Fruit fly (Drosophila melanogaster) whole organism, embryonic: ENCODE data around the gene CG33172.
A peak's percentile ranks its signal among the peaks of the same experiment; 100 is the strongest.

Experiments
- C15 ChIP-seq: fragments of 200-800 bp; sonication (Bioruptor generic); IDR thresholded peaks from 3 replicates; pipeline ENCODE4 v1.3.6; 2022; ENCODE audit warnings: missing biosample characterization, missing genetic modification characterization
- CG10462 ChIP-seq: fragments of 200-800 bp; sonication (Bioruptor generic); optimal IDR thresholded peaks from 2 replicates; lab custom pipeline; 2016; ENCODE audit warnings: missing biosample characterization, missing genetic modification characterization
- CG10654 ChIP-seq: fragments of 200-800 bp; sonication (Bioruptor generic); optimal IDR thresholded peaks from 2 replicates; lab custom pipeline; 2016; ENCODE audit warnings: missing biosample characterization, missing genetic modification characterization
- CG11093 ChIP-seq: fragments of 200-800 bp; sonication (Bioruptor generic); IDR thresholded peaks from 3 replicates; pipeline ENCODE4 v1.3.6; 2022; ENCODE audit warnings: missing biosample characterization, missing genetic modification characterization
- CG13894 ChIP-seq: fragments of 200-800 bp; sonication (Bioruptor generic); optimal IDR thresholded peaks from 3 replicates; lab custom pipeline; 2018; ENCODE audit warnings: missing biosample characterization, mild to moderate bottlenecking, missing genetic modification characterization, moderate library complexity
- CG17361 ChIP-seq: fragments of 200-800 bp; sonication (Bioruptor generic); IDR thresholded peaks from 3 replicates; pipeline ENCODE4 v1.3.6; 2022; ENCODE audit warnings: missing biosample characterization, missing genetic modification characterization
- CG2116 ChIP-seq: fragments of 200-800 bp; sonication (Bioruptor generic); optimal IDR thresholded peaks from 3 replicates; lab custom pipeline; 2018; ENCODE audit warnings: missing biosample characterization, mild to moderate bottlenecking, missing genetic modification characterization
- CG2129 ChIP-seq: fragments of 200-800 bp; sonication (Bioruptor generic); IDR thresholded peaks from 2 replicates; pipeline ENCODE4 v1.3.6; 2022; ENCODE audit warnings: missing biosample characterization, missing genetic modification characterization; ENCODE audit not compliant: partially characterized antibody
- CG2875 ChIP-seq: fragments of 200-800 bp; sonication (Bioruptor generic); optimal IDR thresholded peaks from 2 replicates; lab custom pipeline; 2017; ENCODE audit warnings: missing biosample characterization, mild to moderate bottlenecking, missing genetic modification characterization, missing genetic modification reagents
- CG30020 ChIP-seq: fragments of 200-800 bp; optimal IDR thresholded peaks from 2 replicates; lab custom pipeline; 2019; ENCODE audit warnings: missing biosample characterization, mild to moderate bottlenecking, missing genetic modification characterization, moderate library complexity
- CG34422 ChIP-seq: fragments of 200-800 bp; sonication (Bioruptor generic); IDR thresholded peaks from 3 replicates; pipeline ENCODE4 v1.3.6; 2022; ENCODE audit warnings: missing biosample characterization, missing genetic modification characterization
- CG3838 ChIP-seq: fragments of 200-800 bp; sonication (Bioruptor generic); optimal IDR thresholded peaks from 3 replicates; lab custom pipeline; 2016; ENCODE audit warnings: missing biosample characterization, missing genetic modification characterization
- CG7786 ChIP-seq: fragments of 200-800 bp; sonication (Bioruptor generic); optimal IDR thresholded peaks from 2 replicates; lab custom pipeline; 2016; ENCODE audit warnings: missing biosample characterization, missing genetic modification characterization
- CG8089 ChIP-seq: fragments of 200-800 bp; sonication (Bioruptor generic); optimal IDR thresholded peaks from 3 replicates; lab custom pipeline; 2016; ENCODE audit warnings: missing biosample characterization, missing genetic modification characterization
- CG9609 ChIP-seq: fragments of 200-800 bp; sonication (Bioruptor generic); optimal IDR thresholded peaks from 3 replicates; lab custom pipeline; 2016; ENCODE audit warnings: missing biosample characterization, missing genetic modification characterization
- CG9876 ChIP-seq: fragments of 200-800 bp; sonication (Bioruptor generic); optimal IDR thresholded peaks from 2 replicates; lab custom pipeline; 2016; ENCODE audit warnings: missing biosample characterization, missing genetic modification characterization
- CoRest ChIP-seq: fragments of 200-800 bp; sonication (Bioruptor generic); optimal IDR thresholded peaks from 3 replicates; lab custom pipeline; 2018; ENCODE audit warnings: missing biosample characterization, mild to moderate bottlenecking, missing genetic modification characterization, moderate library complexity
- CrebB ChIP-seq: fragments of 200-800 bp; sonication (Bioruptor generic); optimal IDR thresholded peaks from 3 replicates; lab custom pipeline; 2018; ENCODE audit warnings: missing biosample characterization, mild to moderate bottlenecking, missing genetic modification characterization
- D ChIP-seq, 2 experiments: fragments of 200-800 bp in 1 of 2; fragments of >200 bp in 1 of 2; sonication (Bioruptor generic) in 1 of 2; optimal IDR thresholded peaks; 2 replicates in 1 of 2; 3 replicates in 1 of 2; lab custom pipeline; 2017; ENCODE audit warnings: mild to moderate bottlenecking in 1 of 2, missing biosample characterization in 1 of 2, missing genetic modification characterization in 1 of 2, missing genetic modification reagents in 1 of 2
- E2f2 ChIP-seq: fragments of 200-800 bp; sonication (Bioruptor generic); IDR thresholded peaks from 2 replicates; pipeline ENCODE4 v1.3.6; 2022; ENCODE audit warnings: missing biosample characterization, missing genetic modification characterization
- Elba2 ChIP-seq: fragments of 200-800 bp; sonication (Bioruptor generic); optimal IDR thresholded peaks from 3 replicates; lab custom pipeline; 2016; ENCODE audit warnings: missing biosample characterization, missing genetic modification characterization
- Ets97D ChIP-seq: fragments of 200-800 bp; sonication (Bioruptor generic); optimal IDR thresholded peaks from 3 replicates; lab custom pipeline; 2016; ENCODE audit warnings: missing biosample characterization, missing genetic modification characterization
- Gug ChIP-seq: fragments of 200-800 bp; sonication (Bioruptor generic); IDR thresholded peaks from 4 replicates; pipeline ENCODE4 v1.3.6; 2022; ENCODE audit warnings: missing biosample characterization, missing genetic modification characterization
- HLH54F ChIP-seq: fragments of 200-800 bp; sonication (Bioruptor generic); optimal IDR thresholded peaks from 3 replicates; lab custom pipeline; 2016; ENCODE audit warnings: missing biosample characterization, missing genetic modification characterization
- HmgZ ChIP-seq: fragments of 200-800 bp; sonication (Bioruptor generic); optimal IDR thresholded peaks from 2 replicates; lab custom pipeline; 2018; ENCODE audit warnings: missing biosample characterization, mild to moderate bottlenecking, missing genetic modification characterization
- Hr78 ChIP-seq, 2 experiments: fragments of 200-800 bp in 1 of 2; fragments of >200 bp in 1 of 2; sonication (Bioruptor generic) in 1 of 2; optimal IDR thresholded peaks; 2 replicates each; lab custom pipeline; 2017 to 2019; ENCODE audit warnings: missing biosample characterization in 2 of 2, missing genetic modification characterization in 2 of 2, mild to moderate bottlenecking in 1 of 2, moderate library complexity in 1 of 2
- Optix ChIP-seq: fragments of 200-800 bp; sonication (Bioruptor generic); IDR thresholded peaks from 3 replicates; pipeline ENCODE4 v1.3.6; 2022; ENCODE audit warnings: missing biosample characterization, missing genetic modification characterization
- Ravus ChIP-seq: fragments of 200-800 bp; sonication (Bioruptor generic); IDR thresholded peaks from 2 replicates; pipeline ENCODE4 v1.3.6; 2022; ENCODE audit warnings: missing biosample characterization, missing genetic modification characterization
- Rx ChIP-seq: fragments of 200-800 bp; sonication (Bioruptor generic); IDR thresholded peaks from 2 replicates; pipeline ENCODE4 v1.3.6; 2022; ENCODE audit warnings: missing biosample characterization, missing genetic modification characterization
- Sin3A ChIP-seq: fragments of >200 bp; optimal IDR thresholded peaks from 2 replicates; lab custom pipeline; 2018
- aop ChIP-seq: fragments of 200-800 bp; sonication (Bioruptor generic); IDR thresholded peaks from 2 replicates; pipeline ENCODE4 v1.3.6; 2022; ENCODE audit warnings: missing biosample characterization, missing genetic modification characterization
- ato ChIP-seq: fragments of 200-800 bp; sonication (Bioruptor generic); IDR thresholded peaks from 2 replicates; pipeline ENCODE4 v1.3.6; 2022; ENCODE audit warnings: missing biosample characterization, missing genetic modification characterization; ENCODE audit not compliant: partially characterized antibody
- btn ChIP-seq: fragments of 200-800 bp; sonication (Bioruptor generic); optimal IDR thresholded peaks from 2 replicates; lab custom pipeline; 2016; ENCODE audit warnings: missing biosample characterization, missing genetic modification characterization
- crol ChIP-seq: fragments of 200-800 bp; sonication (Bioruptor generic); IDR thresholded peaks from 2 replicates; pipeline ENCODE4 v1.3.6; 2022; ENCODE audit warnings: missing biosample characterization, missing genetic modification characterization
- eyg ChIP-seq: fragments of 200-800 bp; sonication (Bioruptor generic); optimal IDR thresholded peaks from 3 replicates; lab custom pipeline; 2016; ENCODE audit warnings: missing biosample characterization, missing genetic modification characterization
- fd64A ChIP-seq: fragments of 200-800 bp; sonication (Bioruptor generic); optimal IDR thresholded peaks from 3 replicates; lab custom pipeline; 2018; ENCODE audit warnings: missing biosample characterization, mild to moderate bottlenecking, missing genetic modification characterization
- ftz-f1 ChIP-seq: fragments of 200-800 bp; sonication (Bioruptor generic); optimal IDR thresholded peaks from 2 replicates; lab custom pipeline; 2016; ENCODE audit warnings: missing biosample characterization, missing genetic modification characterization
- gfzf ChIP-seq: fragments of 200-800 bp; sonication (Bioruptor generic); optimal IDR thresholded peaks from 2 replicates; lab custom pipeline; 2016; ENCODE audit warnings: missing biosample characterization, mild to moderate bottlenecking, missing genetic modification characterization, moderate library complexity
- hth ChIP-seq: fragments of >200 bp; optimal IDR thresholded peaks from 2 replicates; lab custom pipeline; 2017; ENCODE audit warnings: inconsistent platforms
- jing ChIP-seq: fragments of 200-800 bp; sonication (Bioruptor generic); optimal IDR thresholded peaks from 2 replicates; lab custom pipeline; 2018; ENCODE audit warnings: missing biosample characterization, mild to moderate bottlenecking, missing genetic modification characterization
- knrl ChIP-seq: fragments of 200-800 bp; sonication (Bioruptor generic); IDR thresholded peaks from 3 replicates; pipeline ENCODE4 v1.3.6; 2022; ENCODE audit warnings: missing biosample characterization, missing genetic modification characterization; ENCODE audit not compliant: partially characterized antibody
- luna ChIP-seq: fragments of 200-800 bp; sonication (Bioruptor generic); optimal IDR thresholded peaks from 2 replicates; lab custom pipeline; 2016; ENCODE audit warnings: missing biosample characterization, missing genetic modification characterization
- mirr ChIP-seq: fragments of 200-800 bp; sonication (Bioruptor generic); optimal IDR thresholded peaks from 3 replicates; lab custom pipeline; 2018; ENCODE audit warnings: missing biosample characterization, mild to moderate bottlenecking, missing genetic modification characterization
- mld ChIP-seq: fragments of 200-800 bp; sonication (Bioruptor generic); IDR thresholded peaks from 3 replicates; pipeline ENCODE4 v1.3.6; 2022; ENCODE audit warnings: missing biosample characterization, missing genetic modification characterization; ENCODE audit not compliant: partially characterized antibody
- nerfin-2 ChIP-seq: fragments of 200-800 bp; sonication (Bioruptor generic); IDR thresholded peaks from 2 replicates; pipeline ENCODE4 v1.3.6; 2022; ENCODE audit warnings: missing biosample characterization, missing genetic modification characterization; ENCODE audit not compliant: partially characterized antibody
- pan ChIP-seq, 4 experiments: fragments of >200 bp in 3 of 4; fragments of 200-800 bp in 1 of 4; sonication (Bioruptor generic) in 1 of 4; optimal IDR thresholded peaks in 3 of 4; IDR thresholded peaks in 1 of 4; 2 replicates each; pipeline versions ENCODE4 v1.3.6 to Lab custom; 2017 to 2022; ENCODE audit warnings: missing biosample characterization in 2 of 4, missing genetic modification characterization in 2 of 4, mixed read lengths in 1 of 4
- sens ChIP-seq: fragments of 200-800 bp; sonication (Bioruptor generic); peaks from one replicate; lab custom pipeline; 2016; ENCODE audit warnings: missing biosample characterization, missing genetic modification characterization
- slbo ChIP-seq: fragments of 200-800 bp; sonication (Bioruptor generic); IDR thresholded peaks from 2 replicates; pipeline ENCODE4 v1.3.6; 2022; ENCODE audit warnings: missing biosample characterization, missing genetic modification characterization
- sqz ChIP-seq: fragments of 200-800 bp; sonication (Bioruptor generic); optimal IDR thresholded peaks from 3 replicates; lab custom pipeline; 2018; ENCODE audit warnings: missing biosample characterization, mild to moderate bottlenecking, missing genetic modification characterization
- yki ChIP-seq: fragments of >200 bp; optimal IDR thresholded peaks from 3 replicates; lab custom pipeline; 2018

The CG33172 gene

dm6 chrX:15738890-15739550, 30.4 kb upstream of the CG33172 start, which contains the start of the genes CG11679 and CG8206 (continued):
- TF ChIP-seq CG30020 (tag; lab: Kevin White, UChicago) (peak; percentile 31), Ravus (GFP tag; lab: Robert Waterston, UW) (no peak), Sin3A (lab: Kevin White, UChicago) (peak; percentile 60), Optix (GFP tag; lab: Robert Waterston, UW) (no peak), ftz-f1 (no peak), C15 (GFP tag; lab: Robert Waterston, UW) (no peak), fd64A (GFP tag; lab: Kevin White, UChicago) (no peak), CG11093 (GFP tag; lab: Robert Waterston, UW) (peak; percentile 28; the same call in 1 of the 3 replicates), yki (lab: Kevin White, UChicago) (no peak), mld (GFP tag; lab: Robert Waterston, UW) (no peak), CG10654 (no peak), CrebB (no peak), Rx (GFP tag; lab: Robert Waterston, UW) (no peak), CG10462 (GFP tag; lab: Kevin White, UChicago) (no peak), CG7786 (GFP tag; lab: Kevin White, UChicago) (peak; percentile 54), D (optimal IDR thresholded peaks at IDR 0.05; lab: Kevin White, UChicago) (no peak), D (GFP tag; optimal IDR thresholded peaks at IDR 0.05; lab: Kevin White, UChicago) (no peak), knrl (peak; percentile 32; the same call in 1 of the 3 replicates), CG9876 (no peak), Gug (peak; percentile 26; the same call in 1 of the 4 replicates), CG2116 (GFP tag; lab: Kevin White, UChicago) (peak; percentile 82), slbo (GFP tag; lab: Robert Waterston, UW) (no peak), ato (no peak), E2f2 (GFP tag; lab: Robert Waterston, UW) (0 out of 2 replicates have a peak, but pooled peaks have one; percentile 17), CG17361 (GFP tag; lab: Robert Waterston, UW) (peak; percentile 49; the same call in 2 of the 3 replicates), CG34422 (GFP tag; lab: Robert Waterston, UW) (peak; percentile 55; the same call in 1 of the 3 replicates), jing (GFP tag; lab: Kevin White, UChicago) (no peak), CG2875 (no peak), CoRest (tag; lab: Kevin White, UChicago) (peak; percentile 59), gfzf (GFP tag; lab: Kevin White, UChicago) (no peak), CG8089 (GFP tag; lab: Kevin White, UChicago) (no peak), sqz (GFP tag; lab: Kevin White, UChicago) (no peak), HLH54F (GFP tag; lab: Kevin White, UChicago) (peak; percentile 39), CG2129 (no peak), crol (GFP tag; lab: Robert Waterston, UW) (no peak), hth (no peak), luna (no peak), CG3838 (GFP tag; lab: Kevin White, UChicago) (no peak), Elba2 (no peak), sens (GFP tag; lab: Kevin White, UChicago) (peak; percentile 78), aop (GFP tag; lab: Robert Waterston, UW) (no peak), HmgZ (tag; lab: Kevin White, UChicago) (peak; percentile 57), btn (GFP tag; lab: Kevin White, UChicago) (no peak), Hr78 (GFP tag; optimal IDR thresholded peaks at IDR 0.05; lab: Kevin White, UChicago) (no peak), eyg (GFP tag; lab: Kevin White, UChicago) (no peak), mirr (GFP tag; lab: Kevin White, UChicago) (no peak), pan (optimal IDR thresholded peaks at IDR 0.05; lab: Kevin White, UChicago) (no peak), pan (GFP tag; optimal IDR thresholded peaks at IDR 0.05 in 1 of 2, IDR thresholded peaks at IDR 0.05 in 1 of 2) (no peak), Ets97D (GFP tag; lab: Kevin White, UChicago) (peak; percentile 22), CG9609 (GFP tag; lab: Kevin White, UChicago) (peak; percentile 37), nerfin-2 (no peak), CG13894 (tag; lab: Kevin White, UChicago) (peak; percentile 6)
